Fruit fly (Drosophila melanogaster) whole organism, embryonic: ENCODE measurements around the gene CG1233.

Source experiments
- Blimp-1 ChIP-seq: fragments of 200-800 bp; sonication (Bioruptor generic); optimal IDR thresholded peaks from 3 replicates; lab custom pipeline; 2018; ENCODE audit warnings: missing biosample characterization, missing genetic modification characterization, mild to moderate bottlenecking, moderate library complexity, missing genetic modification reagents
- CG10543 ChIP-seq: fragments of 200-800 bp; sonication (Bioruptor generic); optimal IDR thresholded peaks from 3 replicates; lab custom pipeline; 2017; ENCODE audit warnings: missing biosample characterization, mild to moderate bottlenecking, missing genetic modification characterization, moderate library complexity
- CG10565 ChIP-seq: fragments of 200-800 bp; sonication (Bioruptor generic); optimal IDR thresholded peaks from 3 replicates; lab custom pipeline; 2016; ENCODE audit warnings: missing biosample characterization, mild to moderate bottlenecking, missing genetic modification characterization
- CG13424 ChIP-seq: fragments of 200-800 bp; sonication (Bioruptor generic); optimal IDR thresholded peaks from 2 replicates; lab custom pipeline; 2019; ENCODE audit warnings: missing biosample characterization, mild to moderate bottlenecking, missing genetic modification characterization, moderate library complexity
- CG13624 ChIP-seq: fragments of 200-800 bp; sonication (Bioruptor generic); optimal IDR thresholded peaks from 2 replicates; lab custom pipeline; 2016; ENCODE audit warnings: missing biosample characterization, missing genetic modification characterization
- CG14014 ChIP-seq: fragments of 200-800 bp; sonication (Bioruptor generic); IDR thresholded peaks from 2 replicates; pipeline ENCODE4 v1.3.6; 2022; ENCODE audit warnings: missing biosample characterization, missing genetic modification characterization
- CG14050 ChIP-seq: fragments of 200-800 bp; sonication (Bioruptor generic); IDR thresholded peaks from 3 replicates; pipeline ENCODE4 v1.3.6; 2022; ENCODE audit warnings: missing biosample characterization, missing genetic modification characterization
- CG14710 ChIP-seq: fragments of 200-800 bp; sonication (Bioruptor generic); optimal IDR thresholded peaks from 3 replicates; lab custom pipeline; 2019; ENCODE audit warnings: missing biosample characterization, mild to moderate bottlenecking, missing genetic modification characterization, moderate library complexity
- CG15073 ChIP-seq: fragments of 200-800 bp; sonication (Bioruptor generic); optimal IDR thresholded peaks from 2 replicates; lab custom pipeline; 2016; ENCODE audit warnings: missing biosample characterization, missing genetic modification characterization
- CG15269 ChIP-seq: fragments of 200-800 bp; sonication (Bioruptor generic); optimal IDR thresholded peaks from 2 replicates; lab custom pipeline; 2018; ENCODE audit warnings: missing biosample characterization, mild to moderate bottlenecking, missing genetic modification characterization, moderate library complexity
- CG17829 ChIP-seq: fragments of 200-800 bp; optimal IDR thresholded peaks from 2 replicates; lab custom pipeline; 2019; ENCODE audit warnings: missing biosample characterization, mild to moderate bottlenecking, missing genetic modification characterization, moderate library complexity
- CG18599 ChIP-seq: fragments of 200-800 bp; sonication (Bioruptor generic); optimal IDR thresholded peaks from 3 replicates; lab custom pipeline; 2017; ENCODE audit warnings: missing biosample characterization, missing genetic modification characterization, mild to moderate bottlenecking, moderate library complexity, missing genetic modification reagents
- CG2678 ChIP-seq: fragments of 200-800 bp; sonication (Bioruptor generic); optimal IDR thresholded peaks from 3 replicates; lab custom pipeline; 2019; ENCODE audit warnings: missing biosample characterization, mild to moderate bottlenecking, missing genetic modification characterization, moderate library complexity
- CG2712 ChIP-seq: fragments of 200-800 bp; optimal IDR thresholded peaks from 3 replicates; lab custom pipeline; 2019; ENCODE audit warnings: missing biosample characterization, mild to moderate bottlenecking, missing genetic modification characterization, moderate library complexity
- CG30403 ChIP-seq: fragments of 200-800 bp; sonication (Bioruptor generic); optimal IDR thresholded peaks from 3 replicates; lab custom pipeline; 2016; ENCODE audit warnings: missing biosample characterization, missing genetic modification characterization
- CG3847 ChIP-seq: fragments of 200-800 bp; sonication (Bioruptor generic); IDR thresholded peaks from 2 replicates; pipeline ENCODE4 v1.3.6; 2022; ENCODE audit warnings: missing biosample characterization, missing genetic modification characterization
- CG4730 ChIP-seq: fragments of 200-800 bp; sonication (Bioruptor generic); IDR thresholded peaks from 2 replicates; pipeline ENCODE4 v1.3.6; 2022; ENCODE audit warnings: missing biosample characterization, missing genetic modification characterization
- CG7839 ChIP-seq: fragments of 200-800 bp; sonication (Bioruptor generic); optimal IDR thresholded peaks from 3 replicates; lab custom pipeline; 2018; ENCODE audit warnings: missing biosample characterization, mild to moderate bottlenecking, missing genetic modification characterization, moderate library complexity
- CG9609 ChIP-seq: fragments of 200-800 bp; sonication (Bioruptor generic); optimal IDR thresholded peaks from 3 replicates; lab custom pipeline; 2016; ENCODE audit warnings: missing biosample characterization, missing genetic modification characterization
- CrebB ChIP-seq: fragments of 200-800 bp; sonication (Bioruptor generic); optimal IDR thresholded peaks from 3 replicates; lab custom pipeline; 2018; ENCODE audit warnings: missing biosample characterization, mild to moderate bottlenecking, missing genetic modification characterization
- D ChIP-seq, 2 experiments: fragments of 200-800 bp in 1 of 2; fragments of >200 bp in 1 of 2; sonication (Bioruptor generic) in 1 of 2; optimal IDR thresholded peaks; 2 replicates in 1 of 2; 3 replicates in 1 of 2; lab custom pipeline; 2017; ENCODE audit warnings: mild to moderate bottlenecking in 1 of 2, missing biosample characterization in 1 of 2, missing genetic modification characterization in 1 of 2, missing genetic modification reagents in 1 of 2
- Doc3 ChIP-seq: fragments of 200-800 bp; sonication (Bioruptor generic); IDR thresholded peaks from 3 replicates; pipeline ENCODE4 v1.3.6; 2022; ENCODE audit warnings: missing biosample characterization, missing genetic modification characterization; ENCODE audit not compliant: partially characterized antibody
- Fer3 ChIP-seq: fragments of 200-800 bp; sonication (Bioruptor generic); optimal IDR thresholded peaks from 2 replicates; lab custom pipeline; 2018; ENCODE audit warnings: missing biosample characterization, mild to moderate bottlenecking, missing genetic modification characterization, moderate library complexity
- Hey ChIP-seq: fragments of 200-800 bp; sonication (Bioruptor generic); optimal IDR thresholded peaks from 3 replicates; lab custom pipeline; 2018; ENCODE audit warnings: missing biosample characterization, mild to moderate bottlenecking, missing genetic modification characterization
- Hmr ChIP-seq: fragments of 200-800 bp; sonication (Bioruptor generic); optimal IDR thresholded peaks from 3 replicates; lab custom pipeline; 2017; ENCODE audit warnings: mild to moderate bottlenecking, missing biosample characterization, missing genetic modification reagents, missing genetic modification characterization
- Hr51 ChIP-seq, 2 experiments: fragments of 200-800 bp; sonication (Bioruptor generic); optimal IDR thresholded peaks; 2 replicates in 1 of 2; 3 replicates in 1 of 2; lab custom pipeline; 2016 to 2018; ENCODE audit warnings: missing biosample characterization in 2 of 2, missing genetic modification characterization in 2 of 2, mild to moderate bottlenecking in 1 of 2, moderate library complexity in 1 of 2
- Med ChIP-seq: fragments of 200-800 bp; sonication (Bioruptor generic); peaks from one replicate; lab custom pipeline; 2016; ENCODE audit warnings: missing biosample characterization, missing genetic modification characterization, mild to moderate bottlenecking, inconsistent platforms, moderate library complexity
- Meics ChIP-seq: fragments of 200-800 bp; sonication (Bioruptor generic); optimal IDR thresholded peaks from 2 replicates; lab custom pipeline; 2017; ENCODE audit warnings: missing biosample characterization, mild to moderate bottlenecking, missing genetic modification characterization
- NfI ChIP-seq: fragments of 200-800 bp; sonication (Bioruptor generic); optimal IDR thresholded peaks from 3 replicates; lab custom pipeline; 2018; ENCODE audit warnings: missing biosample characterization, mild to moderate bottlenecking, missing genetic modification characterization, moderate library complexity
- Ptx1 ChIP-seq: fragments of 200-800 bp; sonication (Bioruptor generic); IDR thresholded peaks from 2 replicates; pipeline ENCODE4 v1.3.6; 2022; ENCODE audit warnings: missing biosample characterization, missing genetic modification characterization
- Rfx ChIP-seq: fragments of 200-800 bp; sonication (Bioruptor generic); IDR thresholded peaks from 2 replicates; pipeline ENCODE4 v1.3.6; 2022; ENCODE audit warnings: missing biosample characterization, missing genetic modification characterization
- Sox102F ChIP-seq: fragments of 200-800 bp; sonication (Bioruptor generic); optimal IDR thresholded peaks from 2 replicates; lab custom pipeline; 2018; ENCODE audit warnings: missing biosample characterization, mild to moderate bottlenecking, missing genetic modification characterization, moderate library complexity
- Xbp1 ChIP-seq: fragments of 200-800 bp; sonication (Bioruptor generic); optimal IDR thresholded peaks from 3 replicates; lab custom pipeline; 2016; ENCODE audit warnings: missing biosample characterization, mild to moderate bottlenecking, missing genetic modification characterization
- YL-1 ChIP-seq: fragments of 200-800 bp; sonication (Bioruptor generic); optimal IDR thresholded peaks from 3 replicates; lab custom pipeline; 2017; ENCODE audit warnings: missing biosample characterization, mild to moderate bottlenecking, missing genetic modification characterization
- bcd ChIP-seq: fragments of 200-800 bp; sonication (Bioruptor generic); optimal IDR thresholded peaks from 2 replicates; lab custom pipeline; 2017; ENCODE audit warnings: missing biosample characterization, mild to moderate bottlenecking, missing genetic modification characterization
- bsh ChIP-seq, 2 experiments: fragments of 200-800 bp; sonication (Bioruptor generic); optimal IDR thresholded peaks; 2 replicates each; lab custom pipeline; 2017 to 2018; ENCODE audit warnings: mild to moderate bottlenecking in 2 of 2, missing biosample characterization in 2 of 2, missing genetic modification characterization in 2 of 2, moderate library complexity in 1 of 2
- caup ChIP-seq: fragments of 200-800 bp; sonication (Bioruptor generic); optimal IDR thresholded peaks from 3 replicates; lab custom pipeline; 2017; ENCODE audit warnings: missing biosample characterization, mild to moderate bottlenecking, missing genetic modification characterization, moderate library complexity; ENCODE audit not compliant: severe bottlenecking
- dmrt99B ChIP-seq: fragments of 200-800 bp; sonication (Bioruptor generic); optimal IDR thresholded peaks from 2 replicates; lab custom pipeline; 2018; ENCODE audit warnings: missing biosample characterization, mild to moderate bottlenecking, missing genetic modification characterization, moderate library complexity
- grau ChIP-seq: fragments of 200-800 bp; optimal IDR thresholded peaks from 3 replicates; lab custom pipeline; 2019; ENCODE audit warnings: missing biosample characterization, mild to moderate bottlenecking, missing genetic modification characterization, moderate library complexity
- ham ChIP-seq: fragments of 200-800 bp; sonication (Bioruptor generic); IDR thresholded peaks from 2 replicates; pipeline ENCODE4 v1.3.6; 2022; ENCODE audit warnings: missing biosample characterization, missing genetic modification characterization
- kni ChIP-seq: fragments of 200-800 bp; sonication (Bioruptor generic); optimal IDR thresholded peaks from 3 replicates; lab custom pipeline; 2017; ENCODE audit warnings: mild to moderate bottlenecking, missing biosample characterization, missing genetic modification reagents, missing genetic modification characterization
- lola ChIP-seq, 3 experiments: fragments of >200 bp in 2 of 3; fragments of 200-800 bp in 1 of 3; sonication (Bioruptor generic) in 1 of 3; optimal IDR thresholded peaks; 2 replicates each; lab custom pipeline; 2017 to 2019; ENCODE audit warnings: missing biosample characterization in 3 of 3, missing genetic modification characterization in 3 of 3, mild to moderate bottlenecking in 1 of 3, moderate library complexity in 1 of 3
- phol ChIP-seq: fragments of 200-800 bp; sonication (Bioruptor generic); optimal IDR thresholded peaks from 3 replicates; lab custom pipeline; 2018; ENCODE audit warnings: missing biosample characterization, mild to moderate bottlenecking, missing genetic modification characterization, moderate library complexity
- row ChIP-seq: fragments of 200-800 bp; sonication (Bioruptor generic); IDR thresholded peaks from 3 replicates; pipeline ENCODE4 v1.3.6; 2022; ENCODE audit warnings: missing biosample characterization, missing genetic modification characterization
- sisA ChIP-seq: fragments of 200-800 bp; sonication (Bioruptor generic); IDR thresholded peaks from 2 replicates; pipeline ENCODE4 v1.3.6; 2022; ENCODE audit warnings: missing biosample characterization, missing genetic modification characterization
- sqz ChIP-seq: fragments of 200-800 bp; sonication (Bioruptor generic); optimal IDR thresholded peaks from 3 replicates; lab custom pipeline; 2018; ENCODE audit warnings: missing biosample characterization, mild to moderate bottlenecking, missing genetic modification characterization
- unpg ChIP-seq: fragments of 200-800 bp; sonication (Bioruptor generic); optimal IDR thresholded peaks from 3 replicates; lab custom pipeline; 2018; ENCODE audit warnings: missing biosample characterization, mild to moderate bottlenecking, missing genetic modification characterization, moderate library complexity
- zf30C ChIP-seq: fragments of 200-800 bp; sonication (Bioruptor generic); optimal IDR thresholded peaks from 3 replicates; lab custom pipeline; 2018; ENCODE audit warnings: missing biosample characterization, mild to moderate bottlenecking, missing genetic modification characterization

CG1233 gene

DNA sequence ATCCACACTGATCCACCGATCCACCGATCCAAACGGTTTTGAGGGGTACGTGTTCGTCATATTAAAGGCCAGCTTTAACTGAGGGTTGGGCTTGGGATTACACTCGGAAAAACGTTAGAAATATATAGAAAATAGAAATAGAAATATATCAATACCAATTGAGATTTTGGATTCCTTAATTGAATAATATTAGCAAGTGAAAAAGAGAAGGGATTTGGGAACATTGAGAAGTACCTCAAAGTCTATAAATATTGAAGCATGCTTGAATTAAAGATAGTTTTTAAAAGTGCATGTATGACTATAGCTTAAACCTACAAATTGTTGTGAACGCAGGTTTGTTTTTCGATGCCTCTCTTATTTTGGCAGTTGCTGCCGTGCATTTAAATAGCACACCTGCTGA lies 33.9 kb downstream of the CG1233 start (continued):
- TF ChIP-seq bcd (GFP tag; lab: Kevin White, UChicago) (peak; percentile 10), Fer3 (tag; lab: Kevin White, UChicago) (peak; percentile 19), caup (GFP tag; lab: Kevin White, UChicago) (no peak), sisA (GFP tag; lab: Robert Waterston, UW) (no peak; the same call in 1 of the 2 replicates), D (optimal IDR thresholded peaks at IDR 0.05; lab: Kevin White, UChicago) (no peak), D (GFP tag; optimal IDR thresholded peaks at IDR 0.05; lab: Kevin White, UChicago) (no peak), CG14050 (GFP tag; lab: Robert Waterston, UW) (no peak), YL-1 (GFP tag; lab: Kevin White, UChicago) (no peak), grau (peak; percentile 55), CG9609 (no peak), CG13424 (tag; lab: Kevin White, UChicago) (peak; percentile 54), CG18599 (GFP tag; lab: Kevin White, UChicago) (peak; percentile 8), CG2678 (tag; lab: Kevin White, UChicago) (peak; percentile 64), Doc3 (GFP tag; lab: Robert Waterston, UW) (no peak), row (GFP tag; lab: Robert Waterston, UW) (peak; percentile 28; the same call in 1 of the 3 replicates), CG14710 (peak; percentile 16), CG4730 (no peak), CrebB (tag; lab: Kevin White, UChicago) (no peak), NfI (peak; percentile 0), CG30403 (GFP tag; lab: Kevin White, UChicago) (no peak), bsh (GFP tag; optimal IDR thresholded peaks at IDR 0.05; lab: Kevin White, UChicago) (peak in 1 of 2 experiments; percentile 49), Blimp-1 (GFP tag; lab: Kevin White, UChicago) (peak; percentile 16), CG17829 (tag; lab: Kevin White, UChicago) (peak; percentile 9), lola (GFP tag; optimal IDR thresholded peaks at IDR 0.05; lab: Kevin White, UChicago) (peak in 1 of 3 experiments; percentile 46), Xbp1 (GFP tag; lab: Kevin White, UChicago) (peak; percentile 6), ham (GFP tag; lab: Robert Waterston, UW) (no peak), Ptx1 (GFP tag; lab: Robert Waterston, UW) (peak; percentile 27; the same call in 1 of the 2 replicates), zf30C (GFP tag; lab: Kevin White, UChicago) (peak; percentile 13), CG3847 (no peak), CG10565 (GFP tag; lab: Kevin White, UChicago) (no peak), Med (GFP tag; lab: Kevin White, UChicago) (peak; percentile 36), CG2712 (peak; percentile 50), CG7839 (tag; lab: Kevin White, UChicago) (peak; percentile 44), sqz (GFP tag; lab: Kevin White, UChicago) (no peak), dmrt99B (peak; percentile 40), CG14014 (no peak), CG15073 (GFP tag; lab: Kevin White, UChicago) (no peak), Hmr (GFP tag; lab: Kevin White, UChicago) (no peak), Sox102F (GFP tag; lab: Kevin White, UChicago) (peak; percentile 47), CG13624 (no peak), CG10543 (peak; percentile 2), phol (tag; lab: Kevin White, UChicago) (peak; percentile 44), unpg (GFP tag; lab: Kevin White, UChicago) (peak; percentile 45), Rfx (0 out of 2 replicates have a peak, but pooled peaks have one; percentile 22), Meics (GFP tag; lab: Kevin White, UChicago) (peak; percentile 7), Hey (no peak), Hr51 (GFP tag; optimal IDR thresholded peaks at IDR 0.05; lab: Kevin White, UChicago) (peak in 1 of 2 experiments; percentile 20), kni (GFP tag; lab: Kevin White, UChicago) (peak; percentile 24), CG15269 (tag; lab: Kevin White, UChicago) (peak; percentile 47)
